Worm (Caenorhabditis elegans): Measurements from ENCODE around the gene F36H12.9.

DNA sequence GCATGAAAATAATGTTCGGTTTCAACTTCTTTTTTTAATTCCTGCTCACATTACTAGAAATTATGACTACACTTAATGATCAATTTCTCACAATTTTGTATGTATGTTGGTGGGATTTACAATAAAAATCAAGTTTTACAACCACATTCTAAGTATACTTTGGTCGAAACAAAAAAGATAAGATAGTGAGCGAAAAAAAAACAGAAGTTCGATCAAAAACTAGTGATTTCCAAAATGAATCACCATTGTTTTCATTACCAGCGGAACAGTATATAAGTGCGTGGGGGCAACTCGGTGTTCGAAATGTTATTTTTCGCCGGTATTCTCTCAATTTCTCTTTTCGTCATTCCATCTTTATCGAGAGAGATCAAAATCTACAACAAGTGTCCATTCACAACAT, 26.3 kb upstream of the F36H12.9 start, which contains the start of gene thn-5:
- TF ChIP-seq scrt-1 (GFP tag; IDR thresholded peaks at IDR 0.05) (no peak), tra-4 (tag; optimal IDR thresholded peaks at IDR 0.05) (no peak), flt-1 (GFP tag; IDR thresholded peaks at IDR 0.05) (no peak), tbx-11 (GFP tag; IDR thresholded peaks at IDR 0.05) (no peak), F13C5.2 (tag; optimal IDR thresholded peaks at IDR 0.05) (no peak), hmg-4 (GFP tag; optimal IDR thresholded peaks at IDR 0.05) (no peak), hmbx-1 (tag; optimal IDR thresholded peaks at IDR 0.05) (no peak), hnd-1 (tag; optimal IDR thresholded peaks at IDR 0.05) (no peak), pes-1 (GFP tag; IDR thresholded peaks at IDR 0.05) (no peak), ama-1 (optimal IDR thresholded peaks at IDR 0.05) (no peak), ceh-13 (GFP tag; optimal IDR thresholded peaks at IDR 0.05) (no peak), aly-1 (tag; optimal IDR thresholded peaks at IDR 0.05) (no peak)
